Fruit fly (Drosophila melanogaster) whole organism, wandering third instar larva: ENCODE results near the gene CG12106.

Source experiments
- Abd-B ChIP-seq: fragments of >200 bp; optimal IDR thresholded peaks from 2 replicates; lab custom pipeline; 2017; ENCODE audit warnings: missing biosample characterization, missing genetic modification characterization
- CG32264 ChIP-seq: fragments of 200-800 bp; sonication (Bioruptor generic); optimal IDR thresholded peaks from 2 replicates; lab custom pipeline; 2016; ENCODE audit warnings: missing biosample characterization, missing genetic modification characterization
- CG9705 ChIP-seq: fragments of 200-800 bp; sonication (Bioruptor generic); optimal IDR thresholded peaks from 2 replicates; lab custom pipeline; 2018; ENCODE audit warnings: missing biosample characterization, mild to moderate bottlenecking, missing genetic modification characterization
- CrebA ChIP-seq: fragments of 200-800 bp; sonication (Bioruptor generic); optimal IDR thresholded peaks from 2 replicates; lab custom pipeline; 2016; ENCODE audit warnings: missing biosample characterization, mild to moderate bottlenecking, missing genetic modification characterization, borderline replicate concordance
- Dfd ChIP-seq: fragments of >200 bp; optimal IDR thresholded peaks from 2 replicates; lab custom pipeline; 2017; ENCODE audit warnings: missing biosample characterization, missing genetic modification characterization
- Dif ChIP-seq: fragments of 200-275, 200-300 bp; sonication (Bioruptor generic); optimal IDR thresholded peaks from 2 replicates; lab custom pipeline; 2018; ENCODE audit warnings: missing biosample characterization, missing genetic modification characterization; ENCODE audit not compliant: partially characterized antibody
- GATAd ChIP-seq: sonication (Bioruptor generic); optimal IDR thresholded peaks from 2 replicates; lab custom pipeline; 2016; ENCODE audit warnings: missing biosample characterization, missing genetic modification characterization
- HLH106 ChIP-seq: fragments of 200-800 bp; optimal IDR thresholded peaks from 3 replicates; lab custom pipeline; 2019; ENCODE audit warnings: missing biosample characterization, mild to moderate bottlenecking, missing genetic modification characterization, moderate library complexity
- Hnf4 ChIP-seq: fragments of 200-800 bp; sonication (Bioruptor generic); optimal IDR thresholded peaks from 2 replicates; lab custom pipeline; 2016; ENCODE audit warnings: missing biosample characterization, mild to moderate bottlenecking, missing genetic modification characterization
- Hr78 ChIP-seq: fragments of >200 bp; optimal IDR thresholded peaks from 2 replicates; lab custom pipeline; 2017; ENCODE audit warnings: missing biosample characterization, missing genetic modification characterization
- Jra ChIP-seq: sonication (Bioruptor generic); optimal IDR thresholded peaks from 2 replicates; lab custom pipeline; 2016; ENCODE audit warnings: missing biosample characterization, missing genetic modification characterization
- Mio ChIP-seq: sonication (Bioruptor generic); optimal IDR thresholded peaks from 2 replicates; lab custom pipeline; 2016; ENCODE audit warnings: missing biosample characterization, missing genetic modification characterization
- Myc ChIP-seq: fragments of >200 bp; optimal IDR thresholded peaks from 2 replicates; lab custom pipeline; 2017
- N ChIP-seq: fragments of >200 bp; optimal IDR thresholded peaks from 2 replicates; lab custom pipeline; 2018; ENCODE audit warnings: missing biosample characterization, missing external identifiers, missing genetic modification characterization
- OdsH ChIP-seq: fragments of 200-800 bp; sonication (Bioruptor generic); optimal IDR thresholded peaks from 2 replicates; lab custom pipeline; 2016; ENCODE audit warnings: missing biosample characterization, mild to moderate bottlenecking, missing genetic modification characterization
- Rel ChIP-seq, 2 experiments: fragments of 200-800 bp; sonication (Bioruptor generic) in 1 of 2; optimal IDR thresholded peaks; 2 replicates in 1 of 2; 3 replicates in 1 of 2; lab custom pipeline; 2016 to 2019; ENCODE audit warnings: mild to moderate bottlenecking in 2 of 2, missing biosample characterization in 2 of 2, missing genetic modification characterization in 2 of 2, moderate library complexity in 1 of 2
- Sp1 ChIP-seq: fragments of 200-800 bp; sonication (Bioruptor generic); optimal IDR thresholded peaks from 3 replicates; lab custom pipeline; 2019; ENCODE audit warnings: missing biosample characterization, mild to moderate bottlenecking, missing genetic modification characterization, moderate library complexity
- Vsx2 ChIP-seq: fragments of 200-300, 225-300 bp; sonication (Bioruptor generic); optimal IDR thresholded peaks from 2 replicates; lab custom pipeline; 2018; ENCODE audit warnings: missing biosample characterization, missing genetic modification characterization; ENCODE audit not compliant: partially characterized antibody
- brk ChIP-seq: fragments of 200-800 bp; sonication (Bioruptor generic); optimal IDR thresholded peaks from 2 replicates; lab custom pipeline; 2016; ENCODE audit warnings: missing biosample characterization, mild to moderate bottlenecking, missing genetic modification characterization
- dmrt93B ChIP-seq: fragments of 200-800 bp; sonication (Bioruptor generic); optimal IDR thresholded peaks from 2 replicates; lab custom pipeline; 2018; ENCODE audit warnings: missing biosample characterization, mild to moderate bottlenecking, missing genetic modification characterization
- dsf ChIP-seq: sonication (Bioruptor generic); optimal IDR thresholded peaks from 2 replicates; lab custom pipeline; 2016; ENCODE audit warnings: missing biosample characterization, missing genetic modification characterization, borderline replicate concordance
- foxo ChIP-seq, 2 experiments: fragments of 200-800 bp; sonication (Bioruptor generic); optimal IDR thresholded peaks; 2 replicates in 1 of 2; 3 replicates in 1 of 2; lab custom pipeline; 2016 to 2017; ENCODE audit warnings: missing biosample characterization in 2 of 2, missing genetic modification characterization in 2 of 2
- fru ChIP-seq: fragments of 200-800 bp; sonication (Bioruptor generic); optimal IDR thresholded peaks from 3 replicates; lab custom pipeline; 2016; ENCODE audit warnings: missing biosample characterization, mild to moderate bottlenecking, missing genetic modification characterization
- jim ChIP-seq: fragments of 175-275, 200-325 bp; sonication (Bioruptor generic); optimal IDR thresholded peaks from 2 replicates; lab custom pipeline; 2016; ENCODE audit warnings: missing biosample characterization, mild to moderate bottlenecking, missing genetic modification characterization
- pan ChIP-seq: fragments of >200 bp; optimal IDR thresholded peaks from 2 replicates; lab custom pipeline; 2017
- psq ChIP-seq: fragments of 200-800 bp; sonication (Bioruptor generic); optimal IDR thresholded peaks from 3 replicates; lab custom pipeline; 2017; ENCODE audit warnings: missing biosample characterization, mild to moderate bottlenecking, missing genetic modification characterization, moderate library complexity
- rgr ChIP-seq: fragments of 200-800 bp; sonication (Bioruptor generic); optimal IDR thresholded peaks from 3 replicates; lab custom pipeline; 2016; ENCODE audit warnings: missing biosample characterization, mild to moderate bottlenecking, missing genetic modification characterization
- sv ChIP-seq: fragments of 200-800 bp; sonication (Bioruptor generic); optimal IDR thresholded peaks from 3 replicates; lab custom pipeline; 2016; ENCODE audit warnings: missing biosample characterization, missing genetic modification characterization
- tai ChIP-seq: sonication (Bioruptor generic); optimal IDR thresholded peaks from 2 replicates; lab custom pipeline; 2016; ENCODE audit warnings: missing biosample characterization, missing genetic modification characterization
- usp ChIP-seq: fragments of >200 bp; optimal IDR thresholded peaks from 2 replicates; lab custom pipeline; 2017; ENCODE audit warnings: missing biosample characterization, missing genetic modification characterization
- woc ChIP-seq: sonication (Bioruptor generic); optimal IDR thresholded peaks from 2 replicates; lab custom pipeline; 2016; ENCODE audit warnings: missing biosample characterization, mild to moderate bottlenecking, missing genetic modification characterization

Gene CG12106

dm6 chrX:9224423-9224822 is 30.7 kb downstream of the CG12106 start:
- TF ChIP-seq rgr (GFP tag; lab: Kevin White, UChicago) (no peak), Rel (GFP tag; optimal IDR thresholded peaks at IDR 0.05; lab: Kevin White, UChicago) (no peak), Rel (tag; optimal IDR thresholded peaks at IDR 0.05; lab: Kevin White, UChicago) (no peak), usp (GFP tag; lab: Kevin White, UChicago) (no peak), Hnf4 (no peak), brk (GFP tag; lab: Kevin White, UChicago) (no peak), dmrt93B (GFP tag; lab: Kevin White, UChicago) (no peak), foxo (GFP tag; optimal IDR thresholded peaks at IDR 0.05; lab: Kevin White, UChicago) (no peak), N (GFP tag; lab: Kevin White, UChicago) (no peak), CG32264 (no peak), Jra (GFP tag; lab: Kevin White, UChicago) (no peak)

- TF ChIP-seq dsf (GFP tag; lab: Kevin White, UChicago) (no peak), woc (no peak), Dfd (GFP tag; lab: Kevin White, UChicago) (no peak), sv (GFP tag; lab: Kevin White, UChicago) (no peak), GATAd (no peak), CrebA (GFP tag; lab: Kevin White, UChicago) (no peak), Abd-B (no peak), N (GFP tag; lab: Kevin White, UChicago) (no peak), CG9705 (GFP tag; lab: Kevin White, UChicago) (no peak), Dif (GFP tag; lab: Kevin White, UChicago) (no peak), pan (lab: Kevin White, UChicago) (no peak), tai (GFP tag; lab: Kevin White, UChicago) (no peak), Jra (GFP tag; lab: Kevin White, UChicago) (no peak)
These were observed 31.4 kb downstream of the CG12106 start, which contains the start of gene CG15370 for dm6 chrX:9225137-9225536. Gene CG15370, plus strand, starts transcription at chrX:9225437.

- TF ChIP-seq woc (no peak), Jra (GFP tag; lab: Kevin White, UChicago) (no peak), Hnf4 (no peak), CG9705 (GFP tag; lab: Kevin White, UChicago) (no peak), Hr78 (no peak), Abd-B (no peak), Dif (GFP tag; lab: Kevin White, UChicago) (no peak), dsf (GFP tag; lab: Kevin White, UChicago) (no peak), CG32264 (no peak), tai (GFP tag; lab: Kevin White, UChicago) (no peak), Mio (GFP tag; lab: Kevin White, UChicago) (no peak), psq (GFP tag; lab: Kevin White, UChicago) (no peak), HLH106 (tag; lab: Kevin White, UChicago) (no peak), brk (GFP tag; lab: Kevin White, UChicago) (no peak), jim (GFP tag; lab: Kevin White, UChicago) (no peak), Rel (GFP tag; optimal IDR thresholded peaks at IDR 0.05; lab: Kevin White, UChicago) (no peak), Rel (tag; optimal IDR thresholded peaks at IDR 0.05; lab: Kevin White, UChicago) (no peak), dmrt93B (GFP tag; lab: Kevin White, UChicago) (no peak)
These were observed 33.1 kb downstream of the CG12106 start, which contains the start of gene Gr8a for dm6 chrX:9226837-9227236. Gene Gr8a, plus strand, starts transcription at chrX:9227137.

dm6 chrX:9232199-9232598 is 38.5 kb downstream of the CG12106 start, which contains the start of gene CG12121:
Gene CG12121, minus strand, starts transcription at chrX:9232378.
- TF ChIP-seq Rel (GFP tag; optimal IDR thresholded peaks at IDR 0.05; lab: Kevin White, UChicago) (no peak), Rel (tag; optimal IDR thresholded peaks at IDR 0.05; lab: Kevin White, UChicago) (peak; percentile 94), HLH106 (tag; lab: Kevin White, UChicago) (no peak), Vsx2 (peak; percentile 71), usp (GFP tag; lab: Kevin White, UChicago) (no peak)

- TF ChIP-seq CG9705 (GFP tag; lab: Kevin White, UChicago) (no peak), Hr78 (no peak), jim (GFP tag; lab: Kevin White, UChicago) (no peak), OdsH (GFP tag; lab: Kevin White, UChicago) (no peak), woc (no peak), usp (GFP tag; lab: Kevin White, UChicago) (no peak), Rel (GFP tag; optimal IDR thresholded peaks at IDR 0.05; lab: Kevin White, UChicago) (no peak), Rel (tag; optimal IDR thresholded peaks at IDR 0.05; lab: Kevin White, UChicago) (no peak), fru (GFP tag; lab: Kevin White, UChicago) (no peak), Sp1 (GFP tag; lab: Kevin White, UChicago) (no peak), Mio (GFP tag; lab: Kevin White, UChicago) (no peak), Myc (lab: Kevin White, UChicago) (no peak), tai (GFP tag; lab: Kevin White, UChicago) (no peak), CG32264 (no peak), sv (GFP tag; lab: Kevin White, UChicago) (no peak), foxo (GFP tag; optimal IDR thresholded peaks at IDR 0.05; lab: Kevin White, UChicago) (no peak), Hnf4 (no peak)
These were observed 42.8 kb downstream of the CG12106 start, which contains the start of gene Ir8a for dm6 chrX:9236485-9236884. Gene Ir8a, minus strand, starts transcription at chrX:9236585.
